Worm (Caenorhabditis elegans) whole organism, late embryonic: ENCODE measurements around the gene lin-15A.

ENCODE experiments used
- C08G9.2 ChIP-seq: sonication (generic microtip); optimal IDR thresholded peaks from 2 replicates; lab custom pipeline; 2016; ENCODE audit warnings: mild to moderate bottlenecking, missing genetic modification characterization, moderate library complexity, missing compliant biosample characterization
- K09A11.1 ChIP-seq: sonication (generic microtip); optimal IDR thresholded peaks from 2 replicates; lab custom pipeline; 2017; ENCODE audit warnings: antibody characterized with exemption, mild to moderate bottlenecking, missing genetic modification characterization, missing compliant biosample characterization; ENCODE audit not compliant: insufficient read depth
- ama-1 ChIP-seq: fragments of 150-350 bp; optimal IDR thresholded peaks from 2 replicates; lab custom pipeline; 2014
- ceh-14 ChIP-seq: sonication (generic microtip); optimal IDR thresholded peaks from 2 replicates; lab custom pipeline; 2016; ENCODE audit warnings: missing genotype, missing genetic modification characterization, missing compliant biosample characterization
- ceh-18 ChIP-seq: sonication (generic microtip); optimal IDR thresholded peaks from 2 replicates; lab custom pipeline; 2016; ENCODE audit warnings: missing genetic modification characterization, missing compliant biosample characterization
- ceh-19 ChIP-seq: fragments of 200-800 bp; sonication (Bioruptor generic); optimal IDR thresholded peaks from 2 replicates; lab custom pipeline; 2018; ENCODE audit warnings: mild to moderate bottlenecking, missing genetic modification characterization, missing compliant biosample characterization
- ceh-2 ChIP-seq: sonication (generic microtip); optimal IDR thresholded peaks from 2 replicates; lab custom pipeline; 2016; ENCODE audit warnings: missing genotype, missing genetic modification characterization, missing compliant biosample characterization
- ceh-30 ChIP-seq: fragments of 150-350 bp; optimal IDR thresholded peaks from 2 replicates; lab custom pipeline; 2014; ENCODE audit warnings: missing biosample characterization, missing genetic modification characterization
- ceh-31 ChIP-seq: sonication (generic microtip); optimal IDR thresholded peaks from 2 replicates; lab custom pipeline; 2016; ENCODE audit warnings: missing genetic modification characterization, missing compliant biosample characterization
- ceh-34 ChIP-seq: sonication (generic microtip); optimal IDR thresholded peaks from 2 replicates; lab custom pipeline; 2016; ENCODE audit warnings: mild to moderate bottlenecking, missing genetic modification characterization, missing compliant biosample characterization
- ceh-48 ChIP-seq: sonication (generic microtip); optimal IDR thresholded peaks from 2 replicates; lab custom pipeline; 2016; ENCODE audit warnings: missing genetic modification characterization, inconsistent platforms, missing compliant biosample characterization
- ceh-6 ChIP-seq: fragments of 200-800 bp; sonication (Bioruptor generic); optimal IDR thresholded peaks from 2 replicates; lab custom pipeline; 2018; ENCODE audit warnings: mild to moderate bottlenecking, missing genetic modification characterization, missing compliant biosample characterization
- che-1 ChIP-seq: sonication (generic microtip); optimal IDR thresholded peaks from 2 replicates; lab custom pipeline; 2016; ENCODE audit warnings: mild to moderate bottlenecking, missing genetic modification characterization, missing compliant biosample characterization
- dmd-4 ChIP-seq: sonication (generic microtip); optimal IDR thresholded peaks from 2 replicates; lab custom pipeline; 2016; ENCODE audit warnings: borderline replicate concordance, missing genetic modification characterization, missing compliant biosample characterization
- elt-2 ChIP-seq: sonication (generic microtip); optimal IDR thresholded peaks from 2 replicates; lab custom pipeline; 2016; ENCODE audit warnings: missing genetic modification reagents, missing genetic modification characterization, missing compliant biosample characterization
- elt-4 ChIP-seq: sonication (generic microtip); optimal IDR thresholded peaks from 2 replicates; lab custom pipeline; 2016; ENCODE audit warnings: missing genetic modification characterization, missing compliant biosample characterization
- ets-4 ChIP-seq: sonication (generic microtip); optimal IDR thresholded peaks from 2 replicates; lab custom pipeline; 2016; ENCODE audit warnings: missing genetic modification characterization, missing compliant biosample characterization
- eyg-1 ChIP-seq: sonication (generic microtip); optimal IDR thresholded peaks from 2 replicates; lab custom pipeline; 2016; ENCODE audit warnings: missing genotype, missing genetic modification characterization, missing compliant biosample characterization
- fax-1 ChIP-seq: sonication (generic microtip); optimal IDR thresholded peaks from 2 replicates; lab custom pipeline; 2016; ENCODE audit warnings: missing genotype, missing genetic modification characterization, missing compliant biosample characterization
- fkh-10 ChIP-seq: fragments of 150-350 bp; optimal IDR thresholded peaks from 2 replicates; lab custom pipeline; 2014; ENCODE audit warnings: missing biosample characterization, missing genetic modification reagents, missing genetic modification characterization
- fkh-6 ChIP-seq: sonication (generic microtip); optimal IDR thresholded peaks from 2 replicates; lab custom pipeline; 2016; ENCODE audit warnings: missing genetic modification characterization, missing compliant biosample characterization
- gmeb-2 ChIP-seq: sonication (generic microtip); optimal IDR thresholded peaks from 2 replicates; lab custom pipeline; 2016; ENCODE audit warnings: missing genetic modification characterization, inconsistent platforms, missing compliant biosample characterization
- hlh-30 ChIP-seq: sonication (generic microtip); optimal IDR thresholded peaks from 2 replicates; lab custom pipeline; 2017; ENCODE audit warnings: antibody characterized with exemption, missing genetic modification characterization, missing compliant biosample characterization; ENCODE audit not compliant: insufficient read depth
- madf-2 ChIP-seq: sonication (generic microtip); optimal IDR thresholded peaks from 2 replicates; lab custom pipeline; 2017; ENCODE audit warnings: missing genetic modification characterization, missing compliant biosample characterization
- mec-3 ChIP-seq: sonication (generic microtip); optimal IDR thresholded peaks from 2 replicates; lab custom pipeline; 2016; ENCODE audit warnings: borderline replicate concordance, missing genetic modification characterization, missing compliant biosample characterization
- nfya-1 ChIP-seq: sonication (generic microtip); optimal IDR thresholded peaks from 2 replicates; lab custom pipeline; 2017; ENCODE audit warnings: missing genetic modification characterization, mild to moderate bottlenecking, missing compliant biosample characterization, antibody characterized with exemption, moderate library complexity
- nhr-232 ChIP-seq: sonication (generic microtip); optimal IDR thresholded peaks from 2 replicates; lab custom pipeline; 2016; ENCODE audit warnings: missing genetic modification characterization, missing compliant biosample characterization
- npax-4 ChIP-seq: sonication (generic microtip); optimal IDR thresholded peaks from 2 replicates; lab custom pipeline; 2016; ENCODE audit warnings: missing genetic modification characterization, missing compliant biosample characterization
- pag-3 ChIP-seq: sonication (generic microtip); optimal IDR thresholded peaks from 2 replicates; lab custom pipeline; 2016; ENCODE audit warnings: missing compliant biosample characterization, missing genetic modification characterization, borderline replicate concordance
- pat-9 ChIP-seq: fragments of 200-800 bp; sonication (Bioruptor generic); optimal IDR thresholded peaks from 2 replicates; lab custom pipeline; 2018; ENCODE audit warnings: mild to moderate bottlenecking, missing genetic modification characterization, moderate library complexity, missing compliant biosample characterization
- pha-2 ChIP-seq: sonication (generic microtip); optimal IDR thresholded peaks from 2 replicates; lab custom pipeline; 2017; ENCODE audit warnings: mild to moderate bottlenecking, missing genetic modification characterization, missing compliant biosample characterization
- pha-4 ChIP-seq: fragments of 150-350 bp; optimal IDR thresholded peaks from 2 replicates; lab custom pipeline; 2018; ENCODE audit warnings: missing biosample characterization, missing genetic modification reagents, missing genetic modification characterization
- pqm-1 ChIP-seq: sonication (generic microtip); optimal IDR thresholded peaks from 2 replicates; lab custom pipeline; 2016; ENCODE audit warnings: missing genetic modification characterization, missing compliant biosample characterization
- pros-1 ChIP-seq: fragments of 150-350 bp; optimal IDR thresholded peaks from 2 replicates; lab custom pipeline; 2014; ENCODE audit warnings: missing biosample characterization, missing genetic modification reagents, missing genetic modification characterization
- ref-2 ChIP-seq: sonication (generic microtip); optimal IDR thresholded peaks from 2 replicates; lab custom pipeline; 2016; ENCODE audit warnings: missing genetic modification characterization, missing compliant biosample characterization
- rnt-1 ChIP-seq: sonication (generic microtip); optimal IDR thresholded peaks from 2 replicates; lab custom pipeline; 2016; ENCODE audit warnings: missing genetic modification characterization, missing compliant biosample characterization
- sdc-2 ChIP-seq: sonication (generic microtip); optimal IDR thresholded peaks from 2 replicates; lab custom pipeline; 2016; ENCODE audit warnings: missing genotype, missing genetic modification characterization, missing compliant biosample characterization
- sox-4 ChIP-seq: sonication (generic microtip); optimal IDR thresholded peaks from 2 replicates; lab custom pipeline; 2017; ENCODE audit warnings: mild to moderate bottlenecking, missing genetic modification characterization, inconsistent platforms, missing compliant biosample characterization
- syd-9 ChIP-seq: sonication (generic microtip); optimal IDR thresholded peaks from 2 replicates; lab custom pipeline; 2016; ENCODE audit warnings: mild to moderate bottlenecking, missing genetic modification characterization, moderate library complexity, missing compliant biosample characterization
- tbx-2 ChIP-seq: sonication (generic microtip); optimal IDR thresholded peaks from 2 replicates; lab custom pipeline; 2016; ENCODE audit warnings: missing genetic modification characterization, missing compliant biosample characterization
- tbx-7 ChIP-seq: sonication (generic microtip); optimal IDR thresholded peaks from 2 replicates; lab custom pipeline; 2016; ENCODE audit warnings: missing genotype, missing genetic modification characterization, missing compliant biosample characterization
- ttx-3 ChIP-seq: sonication (generic microtip); optimal IDR thresholded peaks from 2 replicates; lab custom pipeline; 2016; ENCODE audit warnings: missing genetic modification reagents, missing genetic modification characterization, missing compliant biosample characterization
- unc-86 ChIP-seq: sonication (generic microtip); optimal IDR thresholded peaks from 2 replicates; lab custom pipeline; 2016; ENCODE audit warnings: missing genetic modification characterization, missing compliant biosample characterization
- zip-5 ChIP-seq: sonication (generic microtip); optimal IDR thresholded peaks from 2 replicates; lab custom pipeline; 2016; ENCODE audit warnings: missing genetic modification characterization, missing compliant biosample characterization
- ztf-16 ChIP-seq: sonication (generic microtip); optimal IDR thresholded peaks from 2 replicates; lab custom pipeline; 2017; ENCODE audit warnings: missing genetic modification characterization, missing compliant biosample characterization

The lin-15A gene

DNA sequence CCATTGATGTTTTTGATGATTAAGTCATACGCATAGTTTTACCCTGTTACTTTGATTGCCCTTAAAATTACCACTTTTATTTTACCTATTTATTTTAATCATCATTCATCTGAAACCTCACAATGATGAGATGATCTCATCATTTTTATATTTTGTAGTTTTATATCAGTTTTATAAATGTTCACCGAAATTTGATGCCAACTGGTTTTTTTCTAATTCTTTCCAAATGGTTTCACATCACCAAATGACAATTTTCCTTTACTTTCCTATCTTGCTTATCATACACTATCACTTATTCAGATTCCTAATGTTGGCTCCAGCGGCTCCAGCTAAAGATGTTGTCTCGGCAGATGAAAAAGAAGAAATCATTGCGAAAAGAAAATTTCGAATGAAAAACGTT lies at the start of gene lin-15A:
lin-15A (plus strand) TSS at position 301 of the 400 bp plus-strand sequence.
- TF ChIP-seq hlh-30 (tag; lab: Kevin White, UChicago) (no peak), nfya-1 (tag; lab: Kevin White, UChicago) (no peak), ets-4 (tag; lab: Kevin White, UChicago) (no peak), pha-4 (tag; lab: Kevin White, UChicago) (no peak), elt-2 (tag; lab: Kevin White, UChicago) (no peak), elt-4 (tag; lab: Kevin White, UChicago) (no peak), ztf-16 (no peak), fax-1 (tag; lab: Kevin White, UChicago) (no peak), rnt-1 (tag; lab: Kevin White, UChicago) (no peak), unc-86 (tag; lab: Kevin White, UChicago) (no peak), pqm-1 (tag; lab: Kevin White, UChicago) (no peak), ceh-14 (tag; lab: Kevin White, UChicago) (no peak), mec-3 (tag; lab: Kevin White, UChicago) (no peak), ceh-34 (no peak), dmd-4 (tag; lab: Kevin White, UChicago) (no peak), sdc-2 (no peak), pha-2 (tag; lab: Kevin White, UChicago) (no peak), madf-2 (tag; lab: Kevin White, UChicago) (no peak), fkh-10 (no peak), gmeb-2 (tag; lab: Kevin White, UChicago) (no peak)

DNA sequence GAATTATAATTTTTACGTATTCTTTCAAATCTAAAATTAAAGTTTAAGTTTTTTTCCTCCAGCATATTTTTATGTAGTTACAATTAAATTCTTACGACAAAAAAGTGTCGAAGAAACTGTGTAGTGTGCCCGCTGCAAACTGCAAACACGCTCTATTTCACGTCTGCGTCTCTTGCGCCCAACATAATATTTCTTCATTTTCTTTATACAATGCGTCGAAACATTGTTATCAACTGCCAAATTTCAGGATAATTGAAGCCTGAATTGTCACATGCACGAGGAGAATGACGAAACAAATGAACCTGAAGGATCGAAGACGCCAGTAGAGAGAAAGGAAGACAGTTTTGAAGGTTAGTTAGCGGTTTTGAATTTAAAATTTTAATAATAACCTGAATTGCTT lies 42.5 kb upstream of the lin-15A start, which contains the start of gene C03H12.1:
C03H12.1 (plus strand) TSS at position 206 of the 400 bp plus-strand sequence.
- TF ChIP-seq ztf-16: no peak
- no peak for TF ChIP-seq gmeb-2 (tag; lab: Kevin White, UChicago)
- TF ChIP-seq elt-2 (tag; lab: Kevin White, UChicago): peak; percentile 12
- TF ChIP-seq pag-3: no peak

DNA sequence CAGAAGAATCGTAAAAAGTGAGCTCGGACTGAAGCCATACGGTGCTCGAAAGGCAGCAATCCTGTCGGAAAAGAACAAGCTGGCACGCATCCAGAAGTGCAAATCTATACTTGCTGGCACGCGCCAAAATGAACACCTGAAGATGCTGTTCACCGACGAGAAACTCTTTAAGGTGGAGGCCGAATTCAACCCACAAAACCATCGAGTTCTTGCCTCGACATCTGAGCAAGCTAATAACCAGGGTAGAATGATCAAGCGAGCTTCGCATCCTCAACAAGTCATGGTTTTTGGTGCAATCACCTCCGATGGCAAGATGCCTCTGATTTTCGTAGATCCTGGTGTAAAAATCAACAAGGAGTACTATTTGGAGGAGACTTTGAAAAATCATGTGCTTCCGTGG lies 38.3 kb upstream of the lin-15A start:
- TF ChIP-seq ceh-19 (no peak), ref-2 (tag; lab: Kevin White, UChicago) (no peak), ttx-3 (tag; lab: Kevin White, UChicago) (no peak), K09A11.1 (tag; lab: Kevin White, UChicago) (no peak), ceh-31 (tag; lab: Kevin White, UChicago) (no peak), fkh-6 (tag; lab: Kevin White, UChicago) (no peak), pha-2 (tag; lab: Kevin White, UChicago) (no peak), C08G9.2 (tag; lab: Kevin White, UChicago) (no peak), ceh-48 (tag; lab: Kevin White, UChicago) (no peak), nhr-232 (tag; lab: Kevin White, UChicago) (no peak), npax-4 (tag; lab: Kevin White, UChicago) (no peak)

DNA sequence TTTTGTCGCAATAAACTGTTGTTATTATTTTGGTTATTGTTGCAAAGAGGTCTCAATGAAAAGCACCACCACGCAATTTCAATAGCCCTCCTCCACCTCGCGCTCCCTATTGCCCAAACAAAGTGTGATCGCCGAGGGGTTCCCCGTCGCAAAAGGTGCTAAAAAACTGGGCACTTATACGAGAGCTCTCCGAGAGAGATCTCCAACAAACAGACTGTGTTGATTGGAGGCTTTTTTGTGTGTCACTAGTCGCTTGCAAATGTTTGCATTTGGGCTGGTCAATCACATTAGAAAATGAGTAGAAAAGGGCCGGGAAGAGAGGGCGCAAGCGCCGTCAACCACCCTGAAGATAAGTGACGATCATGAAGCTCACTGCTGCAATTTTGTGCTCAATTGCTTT lies 35.4 kb upstream of the lin-15A start, which contains the start of gene ZK662.2:
ZK662.2 (plus strand) TSS at position 301 of the 400 bp plus-strand sequence.
- TF ChIP-seq syd-9: no peak
- TF ChIP-seq K09A11.1 (tag; lab: Kevin White, UChicago): no peak
- peak; percentile 2 for TF ChIP-seq tbx-2 (tag; lab: Kevin White, UChicago)
- no peak for TF ChIP-seq ceh-6
- TF ChIP-seq pha-2 (tag; lab: Kevin White, UChicago): no peak

DNA sequence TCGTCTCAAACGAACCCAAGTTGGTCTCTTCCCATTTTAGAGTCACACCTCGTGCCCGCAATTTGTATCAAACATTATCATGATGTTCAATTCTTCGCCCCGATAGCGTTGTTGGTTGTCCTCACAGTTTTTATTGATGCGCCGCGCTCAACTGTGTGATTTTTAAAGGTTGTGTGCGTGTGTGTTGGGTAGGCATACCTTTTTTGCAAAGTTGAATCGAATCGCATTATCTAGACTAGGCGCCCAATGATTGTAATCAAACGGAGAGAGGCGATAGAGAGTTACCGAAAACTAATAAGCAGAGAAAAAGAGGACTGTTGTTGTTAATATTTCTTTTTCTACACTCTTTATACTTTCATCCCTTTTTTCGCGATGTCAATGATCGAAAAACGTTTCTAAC lies 31.5 kb upstream of the lin-15A start:
- no peak for TF ChIP-seq che-1
- no peak for TF ChIP-seq ceh-30 (tag; lab: Kevin White, UChicago)
- TF ChIP-seq zip-5 (tag; lab: Kevin White, UChicago): no peak
- no peak for TF ChIP-seq pros-1 (tag; lab: Kevin White, UChicago)
- TF ChIP-seq ceh-6: no peak
- no peak for TF ChIP-seq pat-9 (tag; lab: Kevin White, UChicago)
- no peak for TF ChIP-seq ceh-18
- no peak for TF ChIP-seq sox-4 (tag; lab: Kevin White, UChicago)
- TF ChIP-seq unc-86 (tag; lab: Kevin White, UChicago): no peak
- TF ChIP-seq nhr-232 (tag; lab: Kevin White, UChicago): no peak
- TF ChIP-seq tbx-7 (tag; lab: Kevin White, UChicago): no peak
- TF ChIP-seq ceh-2: no peak
- no peak for TF ChIP-seq eyg-1 (tag; lab: Kevin White, UChicago)
- TF ChIP-seq ceh-34: no peak
- TF ChIP-seq ama-1 (lab: Kevin White, UChicago): no peak
